Worm (Caenorhabditis elegans) whole organism, L3 larva: ENCODE data around the gene txt-2.

Experiments
- R02D3.7 ChIP-seq: fragments of 150-350 bp; optimal IDR thresholded peaks from 2 replicates; lab custom pipeline; 2014; ENCODE audit warnings: missing biosample characterization, missing genetic modification characterization
- ZK546.5 ChIP-seq: sonication (generic microtip); optimal IDR thresholded peaks from 2 replicates; lab custom pipeline; 2017; ENCODE audit warnings: missing biosample characterization, missing genetic modification characterization
- aly-2 ChIP-seq: fragments of 150-350 bp; optimal IDR thresholded peaks from 2 replicates; lab custom pipeline; 2014; ENCODE audit warnings: missing biosample characterization, missing genetic modification characterization
- ceh-16 ChIP-seq: sonication (generic microtip); optimal IDR thresholded peaks from 2 replicates; lab custom pipeline; 2017; ENCODE audit warnings: missing biosample characterization, missing genetic modification characterization
- ceh-28 ChIP-seq: fragments of 150-350 bp; optimal IDR thresholded peaks from 2 replicates; lab custom pipeline; 2014; ENCODE audit warnings: missing biosample characterization, missing genetic modification reagents, missing genetic modification characterization
- ceh-9 ChIP-seq: sonication (generic microtip); optimal IDR thresholded peaks from 2 replicates; lab custom pipeline; 2018; ENCODE audit warnings: missing biosample characterization, missing genetic modification characterization
- daf-12 ChIP-seq: fragments of 150-350 bp; optimal IDR thresholded peaks from 2 replicates; lab custom pipeline; 2014; ENCODE audit warnings: missing biosample characterization, missing genetic modification reagents, missing genetic modification characterization
- egl-27 ChIP-seq: sonication (generic microtip); optimal IDR thresholded peaks from 4 replicates; lab custom pipeline; 2017; ENCODE audit warnings: missing biosample characterization, missing genetic modification reagents, missing genetic modification characterization
- elt-2 ChIP-seq: sonication (generic microtip); optimal IDR thresholded peaks from 2 replicates; lab custom pipeline; 2016; ENCODE audit warnings: missing genetic modification reagents, mild to moderate bottlenecking, missing genetic modification characterization, missing compliant biosample characterization
- elt-3 ChIP-seq, 3 experiments: fragments of 150-350 bp in 1 of 3; sonication (generic microtip) in 2 of 3; optimal IDR thresholded peaks; 2 replicates in 2 of 3; 4 replicates in 1 of 3; lab custom pipeline; 2014 to 2017; ENCODE audit warnings: missing biosample characterization in 3 of 3, missing genetic modification characterization in 3 of 3
- eor-1 ChIP-seq, 2 experiments: fragments of 150-350 bp; optimal IDR thresholded peaks; 2 replicates each; lab custom pipeline; 2014 to 2018; ENCODE audit warnings: missing biosample characterization in 2 of 2, missing genetic modification characterization in 2 of 2
- fkh-2 ChIP-seq: fragments of 150-350 bp; optimal IDR thresholded peaks from 2 replicates; lab custom pipeline; 2014; ENCODE audit warnings: missing biosample characterization, missing genetic modification reagents, missing genetic modification characterization
- fos-1 ChIP-seq: fragments of 150-350 bp; optimal IDR thresholded peaks from 2 replicates; lab custom pipeline; 2014; ENCODE audit warnings: missing biosample characterization, missing genetic modification characterization
- hmg-11 ChIP-seq: sonication (generic microtip); optimal IDR thresholded peaks from 2 replicates; lab custom pipeline; 2016; ENCODE audit warnings: missing genetic modification characterization, missing compliant biosample characterization
- jun-1 ChIP-seq: fragments of 150-350 bp; optimal IDR thresholded peaks from 2 replicates; lab custom pipeline; 2014; ENCODE audit warnings: missing biosample characterization, missing genetic modification reagents, missing genetic modification characterization
- lin-15B ChIP-seq: fragments of 150-350 bp; optimal IDR thresholded peaks from 2 replicates; lab custom pipeline; 2014; ENCODE audit warnings: missing biosample characterization, missing genetic modification characterization
- lin-39 ChIP-seq: fragments of 150-350 bp; optimal IDR thresholded peaks from 2 replicates; lab custom pipeline; 2018; ENCODE audit warnings: missing biosample characterization, missing genetic modification reagents, missing genetic modification characterization
- lsy-12 ChIP-seq: sonication (generic microtip); optimal IDR thresholded peaks from 2 replicates; lab custom pipeline; 2016; ENCODE audit warnings: mild to moderate bottlenecking, missing genetic modification characterization, missing compliant biosample characterization
- mdl-1 ChIP-seq: fragments of 150-350 bp; optimal IDR thresholded peaks from 2 replicates; lab custom pipeline; 2014; ENCODE audit warnings: missing biosample characterization, missing genetic modification characterization
- mml-1 ChIP-seq: fragments of 150-350 bp; sonication (generic microtip); optimal IDR thresholded peaks from 3 replicates; lab custom pipeline; 2014; ENCODE audit warnings: missing biosample characterization, missing genetic modification characterization
- nfya-1 ChIP-seq: sonication (generic microtip); optimal IDR thresholded peaks from 2 replicates; lab custom pipeline; 2017; ENCODE audit warnings: missing genetic modification characterization, mild to moderate bottlenecking, missing compliant biosample characterization, antibody characterized with exemption, moderate library complexity; ENCODE audit not compliant: insufficient read depth
- nhr-11 ChIP-seq: fragments of 150-350 bp; optimal IDR thresholded peaks from 2 replicates; lab custom pipeline; 2014; ENCODE audit warnings: missing biosample characterization, missing genetic modification characterization
- nhr-12 ChIP-seq: fragments of 150-350 bp; optimal IDR thresholded peaks from 2 replicates; lab custom pipeline; 2014; ENCODE audit warnings: missing biosample characterization, missing genetic modification characterization
- nhr-23 ChIP-seq: fragments of 150-350 bp; optimal IDR thresholded peaks from 2 replicates; lab custom pipeline; 2014; ENCODE audit warnings: missing biosample characterization, missing genetic modification reagents, missing genetic modification characterization
- nhr-25 ChIP-seq: sonication (generic microtip); optimal IDR thresholded peaks from 2 replicates; lab custom pipeline; 2017; ENCODE audit warnings: missing biosample characterization, missing genetic modification characterization
- nhr-28 ChIP-seq: fragments of 150-350 bp; optimal IDR thresholded peaks from 2 replicates; lab custom pipeline; 2014; ENCODE audit warnings: missing biosample characterization, missing genetic modification characterization
- nhr-43 ChIP-seq: sonication (generic microtip); optimal IDR thresholded peaks from 2 replicates; lab custom pipeline; 2016; ENCODE audit warnings: mild to moderate bottlenecking, missing genetic modification characterization, missing compliant biosample characterization; ENCODE audit not compliant: poor library complexity, severe bottlenecking
- nhr-67 ChIP-seq: fragments of 150-350 bp; optimal IDR thresholded peaks from 2 replicates; lab custom pipeline; 2014; ENCODE audit warnings: missing biosample characterization, missing genetic modification characterization
- nhr-76 ChIP-seq: fragments of 150-350 bp; sonication (generic microtip); optimal IDR thresholded peaks from 5 replicates; lab custom pipeline; 2014; ENCODE audit warnings: missing biosample characterization, missing genetic modification characterization
- pha-4 ChIP-seq: fragments of 150-350 bp; optimal IDR thresholded peaks from 2 replicates; lab custom pipeline; 2014; ENCODE audit warnings: missing biosample characterization, missing genetic modification reagents, missing genetic modification characterization
- skn-1 ChIP-seq: fragments of 150-350 bp; optimal IDR thresholded peaks from 2 replicates; lab custom pipeline; 2014; ENCODE audit warnings: missing biosample characterization, missing genetic modification characterization
- snpc-4 ChIP-seq: fragments of 150-350 bp; optimal IDR thresholded peaks from 2 replicates; lab custom pipeline; 2014; ENCODE audit warnings: missing biosample characterization, missing genetic modification characterization
- tbx-2 ChIP-seq: sonication (generic microtip); optimal IDR thresholded peaks from 2 replicates; lab custom pipeline; 2016; ENCODE audit warnings: mild to moderate bottlenecking, missing genetic modification characterization, missing compliant biosample characterization
- unc-39 ChIP-seq: sonication (generic microtip); optimal IDR thresholded peaks from 4 replicates; lab custom pipeline; 2017; ENCODE audit warnings: missing biosample characterization, missing genetic modification characterization
- unc-62 ChIP-seq: fragments of 150-350 bp; sonication (generic microtip); optimal IDR thresholded peaks from 4 replicates; lab custom pipeline; 2014; ENCODE audit warnings: missing biosample characterization, missing genetic modification reagents, missing genetic modification characterization
- zag-1 ChIP-seq: fragments of 150-350 bp; optimal IDR thresholded peaks from 2 replicates; lab custom pipeline; 2014; ENCODE audit warnings: missing biosample characterization, missing genetic modification characterization
- ztf-11 ChIP-seq: fragments of 150-350 bp; optimal IDR thresholded peaks from 2 replicates; lab custom pipeline; 2014; ENCODE audit warnings: missing biosample characterization, missing genetic modification characterization
- ztf-4 ChIP-seq: fragments of 150-350 bp; optimal IDR thresholded peaks from 2 replicates; lab custom pipeline; 2014; ENCODE audit warnings: missing biosample characterization, missing genetic modification characterization

The txt-2 gene

ce11 chrV:238094-238493 is 2.2 kb downstream of the txt-2 start, which contains the start of gene R02C2.1:
TSS of gene R02C2.1 (minus strand) at chrV:238194.
- TF ChIP-seq nhr-43 (tag; lab: Kevin White, UChicago) (no peak), ceh-9 (tag; lab: Kevin White, UChicago) (no peak), mml-1 (tag; lab: Kevin White, UChicago) (no peak), mdl-1 (no peak), tbx-2 (tag; lab: Kevin White, UChicago) (no peak), fkh-2 (tag; lab: Kevin White, UChicago) (no peak), lsy-12 (tag; lab: Kevin White, UChicago) (no peak), nhr-28 (tag; lab: Kevin White, UChicago) (no peak), ZK546.5 (tag; lab: Kevin White, UChicago) (no peak), nhr-25 (tag; lab: Kevin White, UChicago) (no peak), unc-39 (no peak), nhr-76 (tag; lab: Kevin White, UChicago) (no peak), nhr-11 (no peak), jun-1 (tag; lab: Kevin White, UChicago) (no peak), ztf-11 (tag; lab: Kevin White, UChicago) (no peak), nhr-12 (tag; lab: Kevin White, UChicago) (no peak), R02D3.7 (tag; lab: Kevin White, UChicago) (no peak), snpc-4 (tag; lab: Kevin White, UChicago) (no peak)

ce11 chrV:237012-237411 is 3.3 kb downstream of the txt-2 start:
- TF ChIP-seq skn-1, result no peak
- TF ChIP-seq nhr-23 (tag; lab: Kevin White, UChicago), result no peak
- TF ChIP-seq hmg-11 (tag; lab: Kevin White, UChicago), result no peak
- no peak for TF ChIP-seq daf-12 (tag; lab: Kevin White, UChicago)

- no peak for TF ChIP-seq daf-12 (tag; lab: Kevin White, UChicago)
- TF ChIP-seq nhr-25 (tag; lab: Kevin White, UChicago), result no peak
- TF ChIP-seq tbx-2 (tag; lab: Kevin White, UChicago), result no peak
- no peak for TF ChIP-seq unc-62 (GFP tag; lab: Kevin White, UChicago)
- no peak for TF ChIP-seq skn-1
- no peak for TF ChIP-seq unc-39
- no peak for TF ChIP-seq lin-15B (tag; lab: Kevin White, UChicago)
- no peak for TF ChIP-seq zag-1
- TF ChIP-seq ceh-16 (tag; lab: Kevin White, UChicago), result no peak
- no peak for TF ChIP-seq nhr-28 (tag; lab: Kevin White, UChicago)
- TF ChIP-seq nhr-11, result no peak
- TF ChIP-seq nhr-67 (tag; lab: Kevin White, UChicago), result no peak
- no peak for TF ChIP-seq fos-1 (tag; lab: Kevin White, UChicago)
- TF ChIP-seq nhr-76 (tag; lab: Kevin White, UChicago), result no peak
- no peak for TF ChIP-seq nhr-12 (tag; lab: Kevin White, UChicago)
- no peak for TF ChIP-seq lin-39 (tag; lab: Kevin White, UChicago)
- no peak for TF ChIP-seq eor-1 (tag; optimal IDR thresholded peaks at IDR 0.05; lab: Kevin White, UChicago)
- no peak for TF ChIP-seq mdl-1
- no peak for TF ChIP-seq elt-3 (tag; optimal IDR thresholded peaks at IDR 0.05; lab: Kevin White, UChicago)
- no peak for TF ChIP-seq ztf-4
These were observed 5.7 kb downstream of the txt-2 start, which contains the start of gene kin-33 for ce11 chrV:234572-234971. TSS of gene kin-33 (minus strand) at chrV:234672.

ce11 chrV:219632-220031 is 20.7 kb downstream of the txt-2 start, which contains the start of gene srh-80:
TSS of gene srh-80 (plus strand) at chrV:219932.
- no peak for TF ChIP-seq pha-4 (tag; lab: Kevin White, UChicago)
- no peak for TF ChIP-seq egl-27 (tag; lab: Kevin White, UChicago)
- no peak for TF ChIP-seq nfya-1
- no peak for TF ChIP-seq aly-2 (tag; lab: Kevin White, UChicago)
- no peak for TF ChIP-seq elt-2 (tag; lab: Kevin White, UChicago)
- TF ChIP-seq lsy-12 (tag; lab: Kevin White, UChicago), result no peak
- no peak for TF ChIP-seq mdl-1
- no peak for TF ChIP-seq unc-39
- TF ChIP-seq nhr-76 (tag; lab: Kevin White, UChicago), result no peak
- TF ChIP-seq ztf-11 (tag; lab: Kevin White, UChicago), result no peak
- no peak for TF ChIP-seq ceh-28
- no peak for TF ChIP-seq eor-1 (tag; optimal IDR thresholded peaks at IDR 0.05; lab: Kevin White, UChicago)
- no peak for TF ChIP-seq nhr-23 (tag; lab: Kevin White, UChicago)
